Worm (Caenorhabditis elegans): ENCODE measurements around the gene unc-50.

DNA sequence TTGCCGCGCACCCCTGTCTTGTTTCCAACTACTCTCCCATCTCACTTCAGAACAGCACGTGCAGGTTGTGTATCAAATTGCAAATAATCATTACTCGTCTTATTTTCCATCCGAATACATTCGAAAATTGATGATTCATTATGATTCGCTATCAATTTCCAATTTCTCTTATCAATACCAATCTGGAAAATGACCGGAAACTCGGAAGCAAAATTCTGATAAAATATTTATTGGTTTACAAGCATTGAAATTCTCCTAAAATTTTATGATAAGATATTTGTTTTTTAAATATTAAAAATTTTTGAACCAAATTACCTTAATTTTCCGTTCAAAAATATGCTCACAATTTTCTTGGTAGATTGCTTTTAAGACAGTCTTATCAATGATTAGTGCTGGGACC is 12.7 kb downstream of the unc-50 start:
- TF ChIP-seq sup-37 (GFP tag; optimal IDR thresholded peaks at IDR 0.05): no peak
- TF ChIP-seq aha-1 (tag; optimal IDR thresholded peaks at IDR 0.05): no peak
- TF ChIP-seq irx-1 (tag; optimal IDR thresholded peaks at IDR 0.05): no peak
- TF ChIP-seq zip-4 (GFP tag; optimal IDR thresholded peaks at IDR 0.05): no peak
- no peak for TF ChIP-seq pag-3 (tag; optimal IDR thresholded peaks at IDR 0.05; ENCODE audit: borderline replicate concordance, insufficient read depth)
- no peak for TF ChIP-seq nhr-11 (tag; optimal IDR thresholded peaks at IDR 0.05)
- TF ChIP-seq pqm-1 (tag; optimal IDR thresholded peaks at IDR 0.05): no peak
- no peak for TF ChIP-seq egl-27 (tag; optimal IDR thresholded peaks at IDR 0.05)
- TF ChIP-seq unc-86 (tag; optimal IDR thresholded peaks at IDR 0.05): no peak
- TF ChIP-seq ztf-11 (tag; optimal IDR thresholded peaks at IDR 0.05): no peak
- no peak for TF ChIP-seq elt-3 (tag; optimal IDR thresholded peaks at IDR 0.05)
- TF ChIP-seq snpc-4 (tag; optimal IDR thresholded peaks at IDR 0.05): no peak
- no peak for TF ChIP-seq dsc-1 (tag; optimal IDR thresholded peaks at IDR 0.05)

All from whole organism, L1 larva.